2 fruit fly cellular contexts compared by ENCODE assay signal in the genomic region with DNA sequence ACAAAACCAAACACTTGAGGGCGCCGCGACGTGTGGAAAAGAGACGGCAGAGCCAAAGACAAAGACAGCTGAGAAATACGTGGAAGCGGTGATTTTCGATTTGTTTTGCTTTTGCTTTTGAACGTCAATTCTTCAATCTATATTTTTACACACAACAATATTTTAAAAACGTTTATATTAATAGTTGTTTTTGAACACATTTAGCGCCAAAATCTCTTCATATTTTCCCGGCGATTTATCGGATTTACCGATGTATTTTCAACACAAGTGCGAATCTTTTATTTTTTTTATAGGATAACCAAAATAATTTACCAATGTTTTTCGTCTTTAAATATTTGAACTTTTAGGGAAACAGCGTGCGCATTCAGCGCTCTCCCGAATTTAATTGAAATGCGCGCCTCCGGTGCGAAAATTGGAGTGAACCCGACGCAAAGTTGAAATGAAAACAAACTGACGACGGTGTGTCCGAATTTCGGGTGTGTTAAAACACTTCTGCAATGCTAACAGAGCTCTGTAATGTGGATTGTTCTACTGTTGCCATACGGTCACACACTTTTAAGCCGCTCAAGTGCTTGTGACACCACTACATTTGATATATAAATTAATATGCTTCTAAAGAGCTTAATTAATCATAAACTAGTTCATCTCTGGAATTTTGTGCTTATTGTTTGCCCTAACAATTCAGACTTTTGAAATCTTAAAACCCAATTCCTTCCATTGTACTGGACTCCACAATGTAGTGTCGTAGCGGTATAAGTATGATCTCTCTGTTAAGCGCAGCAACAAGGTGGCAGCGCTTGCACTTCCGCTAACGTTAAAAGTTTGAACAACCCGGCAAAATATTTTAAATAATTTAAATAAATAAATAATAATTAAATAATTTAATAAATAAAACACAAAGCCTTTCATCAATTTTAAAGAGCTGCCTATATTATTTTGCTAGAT.
TF ChIP-seq lines count a peak whose summit lies in the region.

app (minus strand) TSS at position 499 of the 945 bp plus-strand sequence.

TF ChIP-seq in whole organism, embryonic, 481 proteins besides CTCF, POLR2A, EP300 and RAD21 (continued from another document and continues in another):
- TF ChIP-seq phol (tag; optimal IDR thresholded peaks at IDR 0.05; lab: Kevin White, UChicago) (peak; percentile 90), Ets97D (GFP tag; optimal IDR thresholded peaks at IDR 0.05; lab: Kevin White, UChicago) (peak; percentile 98), CG13424 (tag; optimal IDR thresholded peaks at IDR 0.05; lab: Kevin White, UChicago) (peak; percentile 93), CG17829 (tag; optimal IDR thresholded peaks at IDR 0.05; lab: Kevin White, UChicago) (peak; percentile 84), Deaf1 (tag; optimal IDR thresholded peaks at IDR 0.05; lab: Kevin White, UChicago) (peak; percentile 70), dm (GFP tag; optimal IDR thresholded peaks at IDR 0.05; lab: Kevin White, UChicago) (peak; percentile 33), HLH3B (GFP tag; IDR thresholded peaks at IDR 0.05; lab: Robert Waterston, UW) (peak; percentile 94), hb (GFP tag; IDR thresholded peaks at IDR 0.05; lab: Robert Waterston, UW; ENCODE audit: partially characterized antibody) (no peak), HmgZ (tag; optimal IDR thresholded peaks at IDR 0.05; lab: Kevin White, UChicago) (peak; percentile 89), CG31365 (tag; optimal IDR thresholded peaks at IDR 0.05; lab: Kevin White, UChicago) (peak; percentile 70), ranshi (GFP tag; IDR thresholded peaks at IDR 0.05; lab: Robert Waterston, UW) (peak; percentile 86), nom (GFP tag; optimal IDR thresholded peaks at IDR 0.05; lab: Kevin White, UChicago) (peak; percentile 52), ase (GFP tag; IDR thresholded peaks at IDR 0.05; lab: Robert Waterston, UW) (peak; percentile 88), Hsf (GFP tag; optimal IDR thresholded peaks at IDR 0.05; lab: Kevin White, UChicago) (peak; percentile 86), rib (GFP tag; IDR thresholded peaks at IDR 0.05; lab: Robert Waterston, UW) (peak; percentile 53; the same call in 1 of the 2 replicates), otp (GFP tag; IDR thresholded peaks at IDR 0.05; lab: Robert Waterston, UW) (peak; percentile 86), CG11247 (GFP tag; IDR thresholded peaks at IDR 0.05; lab: Robert Waterston, UW) (peak; percentile 83), knrl (GFP tag; IDR thresholded peaks at IDR 0.05; lab: Robert Waterston, UW; ENCODE audit: partially characterized antibody) (no peak), corto (GFP tag; optimal IDR thresholded peaks at IDR 0.05; lab: Kevin White, UChicago) (peak; percentile 72), CG11723 (GFP tag; optimal IDR thresholded peaks at IDR 0.05; lab: Kevin White, UChicago) (peak; percentile 74), MESR4 (GFP tag; optimal IDR thresholded peaks at IDR 0.05; lab: Kevin White, UChicago) (peak; percentile 2), H15 (GFP tag; IDR thresholded peaks at IDR 0.05; lab: Robert Waterston, UW) (peak; percentile 89), CG33213 (GFP tag; optimal IDR thresholded peaks at IDR 0.05; lab: Kevin White, UChicago) (peak; percentile 67), CG17802 (tag; optimal IDR thresholded peaks at IDR 0.05; lab: Kevin White, UChicago) (peak; percentile 75), H2.0 (GFP tag; IDR thresholded peaks at IDR 0.05; lab: Robert Waterston, UW) (peak; percentile 90), pho (GFP tag; optimal IDR thresholded peaks at IDR 0.05; lab: Kevin White, UChicago) (peak; percentile 68), hth (optimal IDR thresholded peaks at IDR 0.05; lab: Kevin White, UChicago) (no peak), CG12744 (GFP tag; optimal IDR thresholded peaks at IDR 0.05; lab: Kevin White, UChicago) (peak; percentile 70), CG15073 (GFP tag; optimal IDR thresholded peaks at IDR 0.05; lab: Kevin White, UChicago) (peak; percentile 0), yki (optimal IDR thresholded peaks at IDR 0.05; lab: Kevin White, UChicago) (no peak), CG9876 (GFP tag; optimal IDR thresholded peaks at IDR 0.05; lab: Kevin White, UChicago) (peak; percentile 31), CG1832 (GFP tag; optimal IDR thresholded peaks at IDR 0.05; lab: Kevin White, UChicago) (peak; percentile 25), tgo (GFP tag; IDR thresholded peaks at IDR 0.05; lab: Robert Waterston, UW) (peak; percentile 91), Adf1 (GFP tag; IDR thresholded peaks at IDR 0.05; lab: Robert Waterston, UW) (peak; percentile 56), CG1529 (GFP tag; optimal IDR thresholded peaks at IDR 0.05; lab: Kevin White, UChicago) (peak; percentile 72), E2f2 (GFP tag; IDR thresholded peaks at IDR 0.05; lab: Robert Waterston, UW) (peak; percentile 66), CG1603 (tag; optimal IDR thresholded peaks at IDR 0.05; lab: Kevin White, UChicago) (peak; percentile 91), CG6813 (GFP tag; optimal IDR thresholded peaks at IDR 0.05; lab: Kevin White, UChicago) (peak; percentile 91), CG4820 (GFP tag; optimal IDR thresholded peaks at IDR 0.05; lab: Kevin White, UChicago) (peak; percentile 79), scrt (GFP tag; optimal IDR thresholded peaks at IDR 0.05; lab: Kevin White, UChicago) (peak; percentile 80), Dbx (GFP tag; IDR thresholded peaks at IDR 0.05; lab: Robert Waterston, UW) (peak; percentile 74), Eip74EF (GFP tag; optimal IDR thresholded peaks at IDR 0.05; lab: Kevin White, UChicago) (peak in 1 of 2 experiments; percentile 71), aop (GFP tag; IDR thresholded peaks at IDR 0.05; lab: Robert Waterston, UW) (peak; percentile 77), CG18476 (GFP tag; optimal IDR thresholded peaks at IDR 0.05; lab: Kevin White, UChicago) (peak; percentile 90), usp (GFP tag; optimal IDR thresholded peaks at IDR 0.05; lab: Kevin White, UChicago) (no peak), CG33557 (GFP tag; optimal IDR thresholded peaks at IDR 0.05; lab: Kevin White, UChicago) (peak; percentile 82), crol (GFP tag; IDR thresholded peaks at IDR 0.05; lab: Robert Waterston, UW) (no peak), CG12236 (GFP tag; optimal IDR thresholded peaks at IDR 0.05; lab: Kevin White, UChicago) (peak; percentile 17), CG32767 (GFP tag; IDR thresholded peaks at IDR 0.05; lab: Robert Waterston, UW) (peak; percentile 91), Hand (GFP tag; optimal IDR thresholded peaks at IDR 0.05; lab: Kevin White, UChicago) (peak; percentile 51), CG4617 (GFP tag; optimal IDR thresholded peaks at IDR 0.05; lab: Kevin White, UChicago; ENCODE audit: borderline replicate concordance) (no peak), dmrt11E (tag; optimal IDR thresholded peaks at IDR 0.05; lab: Kevin White, UChicago) (peak; percentile 80), CG10431 (GFP tag; optimal IDR thresholded peaks at IDR 0.05; lab: Kevin White, UChicago) (peak; percentile 61), CG31224 (GFP tag; IDR thresholded peaks at IDR 0.05; lab: Robert Waterston, UW) (peak; percentile 70), Ravus (GFP tag; IDR thresholded peaks at IDR 0.05; lab: Robert Waterston, UW) (peak; percentile 42), CG7372 (GFP tag; IDR thresholded peaks at IDR 0.05; lab: Robert Waterston, UW) (peak; percentile 89), CG43689 (GFP tag; IDR thresholded peaks at IDR 0.05; lab: Robert Waterston, UW) (peak; percentile 80), Side (GFP tag; optimal IDR thresholded peaks at IDR 0.05; lab: Kevin White, UChicago) (peak; percentile 70), lbe (GFP tag; optimal IDR thresholded peaks at IDR 0.05; lab: Kevin White, UChicago) (peak; percentile 90)

TF ChIP-seq in whole organism, prepupa, 60 proteins besides CTCF, POLR2A, EP300 and RAD21 (continued from another document):
- TF ChIP-seq CG10669 (GFP tag; optimal IDR thresholded peaks at IDR 0.05; lab: Kevin White, UChicago) (peak; percentile 93), Blimp-1 (GFP tag; optimal IDR thresholded peaks at IDR 0.05; lab: Kevin White, UChicago) (peak; percentile 87), CG32006 (GFP tag; optimal IDR thresholded peaks at IDR 0.05; lab: Kevin White, UChicago) (peak; percentile 93), dac (GFP tag; optimal IDR thresholded peaks at IDR 0.05; lab: Kevin White, UChicago) (peak; percentile 82), CG34406 (GFP tag; optimal IDR thresholded peaks at IDR 0.05; lab: Kevin White, UChicago) (peak; percentile 92), fd59A (GFP tag; optimal IDR thresholded peaks at IDR 0.05; lab: Kevin White, UChicago) (peak; percentile 88), CG11294 (GFP tag; IDR thresholded peaks at IDR 0.05; lab: Robert Waterston, UW) (peak; percentile 91), Gug (GFP tag; IDR thresholded peaks at IDR 0.05; lab: Robert Waterston, UW) (peak; percentile 90), CG6792 (GFP tag; optimal IDR thresholded peaks at IDR 0.05; lab: Kevin White, UChicago) (peak; percentile 92), CG11902 (GFP tag; optimal IDR thresholded peaks at IDR 0.05; lab: Kevin White, UChicago) (peak; percentile 86), ss (GFP tag; optimal IDR thresholded peaks at IDR 0.05; lab: Kevin White, UChicago) (peak; percentile 76 to 91), lz (GFP tag; optimal IDR thresholded peaks at IDR 0.05; lab: Kevin White, UChicago) (peak; percentile 94), Ets21C (GFP tag; optimal IDR thresholded peaks at IDR 0.05; lab: Kevin White, UChicago) (peak; percentile 84), Eip78C (GFP tag; lab: Kevin White, UChicago) (peak; percentile 98)
